Worm (Caenorhabditis elegans) whole organism, late embryonic: ENCODE results near the gene ags-3.

ENCODE experiments used
- F13H6.1 ChIP-seq: sonication (generic microtip); optimal IDR thresholded peaks from 2 replicates; lab custom pipeline; 2016; ENCODE audit warnings: missing genetic modification characterization, missing compliant biosample characterization
- fkh-10 ChIP-seq: fragments of 150-350 bp; optimal IDR thresholded peaks from 2 replicates; lab custom pipeline; 2014; ENCODE audit warnings: missing biosample characterization, missing genetic modification reagents, missing genetic modification characterization
- lim-6 ChIP-seq: sonication (generic microtip); optimal IDR thresholded peaks from 2 replicates; lab custom pipeline; 2016; ENCODE audit warnings: missing genetic modification characterization, missing compliant biosample characterization

ce11 chrX:5348529-5349148 lies 45.2 kb upstream of the ags-3 start, which contains the start of gene syx-3:
- TF ChIP-seq fkh-10 (GFP tag; lab: Kevin White, UChicago) (no peak), lim-6 (tag; lab: Kevin White, UChicago) (no peak), F13H6.1 (tag; lab: Kevin White, UChicago) (no peak)
